Worm (Caenorhabditis elegans) whole organism, L2 larva: ENCODE results near the gene srh-75.

Experiments used
- ceh-16 ChIP-seq: fragments of 150-350 bp; optimal IDR thresholded peaks from 2 replicates; lab custom pipeline; 2014; ENCODE audit warnings: missing biosample characterization, missing genetic modification characterization
- dmd-4 ChIP-seq: sonication (generic microtip); optimal IDR thresholded peaks from 2 replicates; lab custom pipeline; 2017; ENCODE audit warnings: missing biosample characterization, missing genetic modification characterization
- lin-13 ChIP-seq: fragments of 150-350 bp; optimal IDR thresholded peaks from 2 replicates; lab custom pipeline; 2014; ENCODE audit warnings: missing biosample characterization, missing genetic modification reagents, missing genetic modification characterization
- nhr-11 ChIP-seq: fragments of 150-350 bp; optimal IDR thresholded peaks from 2 replicates; lab custom pipeline; 2014; ENCODE audit warnings: missing biosample characterization, missing genetic modification characterization
- nhr-12 ChIP-seq: fragments of 150-350 bp; optimal IDR thresholded peaks from 2 replicates; lab custom pipeline; 2014; ENCODE audit warnings: missing biosample characterization, missing genetic modification characterization
- snpc-4 ChIP-seq: fragments of 150-350 bp; optimal IDR thresholded peaks from 2 replicates; lab custom pipeline; 2014; ENCODE audit warnings: missing biosample characterization, missing genetic modification characterization
- unc-55 ChIP-seq: fragments of 150-350 bp; sonication (generic microtip); optimal IDR thresholded peaks from 3 replicates; lab custom pipeline; 2014; ENCODE audit warnings: missing biosample characterization, missing genetic modification reagents, missing genetic modification characterization
- unc-62 ChIP-seq: fragments of 150-350 bp; optimal IDR thresholded peaks from 2 replicates; lab custom pipeline; 2014; ENCODE audit warnings: missing biosample characterization, missing genetic modification reagents, missing genetic modification characterization
- zag-1 ChIP-seq: fragments of 150-350 bp; optimal IDR thresholded peaks from 2 replicates; lab custom pipeline; 2014; ENCODE audit warnings: missing biosample characterization, missing genetic modification characterization

ce11 chrV:11098599-11098998, 41.7 kb upstream of the srh-75 start, which contains the start of gene cdkl-1:
- no peak for TF ChIP-seq unc-55 (GFP tag; lab: Kevin White, UChicago)
- no peak for TF ChIP-seq nhr-11 (tag; lab: Kevin White, UChicago)
- no peak for TF ChIP-seq ceh-16
- no peak for TF ChIP-seq unc-62 (GFP tag; lab: Kevin White, UChicago)
- no peak for TF ChIP-seq nhr-12 (tag; lab: Kevin White, UChicago)
- no peak for TF ChIP-seq dmd-4 (tag; lab: Kevin White, UChicago)
- no peak for TF ChIP-seq zag-1 (tag; lab: Kevin White, UChicago)
- no peak for TF ChIP-seq snpc-4 (tag; lab: Kevin White, UChicago)
- TF ChIP-seq lin-13 = no peak
